Worm (Caenorhabditis elegans): ENCODE data around the gene Y37E11B.10.

Y37E11B.10 gene

DNA sequence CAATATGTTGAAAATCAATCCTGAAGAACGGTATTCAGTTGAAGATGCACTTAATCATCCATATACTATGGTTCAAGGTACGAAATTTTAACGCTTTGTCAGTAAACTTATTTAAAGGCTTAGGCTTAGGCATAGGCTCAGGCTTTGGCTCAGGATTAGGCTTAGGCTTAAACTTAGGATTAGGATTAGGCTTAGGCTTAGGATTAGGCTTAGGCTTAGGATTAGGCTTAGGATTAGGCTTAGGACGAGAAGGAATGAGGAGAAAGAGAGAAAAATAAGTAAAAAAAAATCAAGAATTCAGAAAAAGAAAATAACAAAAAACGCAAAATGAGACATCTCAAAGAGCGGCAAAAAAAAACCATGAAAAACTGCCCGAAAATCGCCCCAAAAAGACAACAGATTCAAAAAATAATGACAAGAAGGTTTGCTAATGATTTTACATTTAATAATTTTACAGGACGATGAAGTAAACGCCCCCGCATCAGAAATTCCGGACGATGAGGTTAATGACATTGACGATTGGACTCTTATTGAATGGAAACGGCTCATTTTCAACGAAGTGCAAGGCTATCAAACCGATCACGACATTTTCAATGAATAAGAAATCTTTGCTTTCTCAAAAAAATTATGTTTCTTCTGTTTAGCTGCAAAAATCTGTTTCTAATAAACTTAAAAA lies 2.4 kb upstream of the Y37E11B.10 start:
- TF ChIP-seq ztf-6 (GFP tag; IDR thresholded peaks at IDR 0.05) (no peak), bed-1 (GFP tag; IDR thresholded peaks at IDR 0.05) (no peak), pbrm-1 (GFP tag; IDR thresholded peaks at IDR 0.05) (no peak), tlf-1 (GFP tag; optimal IDR thresholded peaks at IDR 0.05) (peak; percentile 44), F57C9.4 (tag; optimal IDR thresholded peaks at IDR 0.05) (no peak), egl-44 (GFP tag; IDR thresholded peaks at IDR 0.05) (no peak), Y95B8A.8 (GFP tag; IDR thresholded peaks at IDR 0.05) (no peak), madf-10 (tag; optimal IDR thresholded peaks at IDR 0.05) (peak; percentile 1), ceh-58 (GFP tag; IDR thresholded peaks at IDR 0.05) (no peak), cebp-1 (GFP tag; IDR thresholded peaks at IDR 0.05) (no peak), cebp-1 (tag; optimal IDR thresholded peaks at IDR 0.05) (peak; percentile 12), tbp1 (GFP tag; optimal IDR thresholded peaks at IDR 0.05) (no peak), lir-1 (GFP tag; conservative IDR thresholded peaks at IDR 0.05) (no peak), ZK185.1 (tag; optimal IDR thresholded peaks at IDR 0.05; ENCODE audit: poor library complexity, severe bottlenecking) (no peak), unc-62 (GFP tag; optimal IDR thresholded peaks at IDR 0.05) (no peak), mes-4 (tag; optimal IDR thresholded peaks at IDR 0.05) (no peak), lsy-27 (tag; optimal IDR thresholded peaks at IDR 0.05; ENCODE audit: borderline replicate concordance, insufficient read depth) (no peak), repo-1 (tag; optimal IDR thresholded peaks at IDR 0.05) (peak; percentile 68), ceh-40 (GFP tag; IDR thresholded peaks at IDR 0.05) (no peak), K12H6.12 (tag; optimal IDR thresholded peaks at IDR 0.05) (no peak), Y53G8AR.9 (GFP tag; conservative IDR thresholded peaks at IDR 0.05) (peak; percentile 31; the same call in 1 of the 2 replicates), pha-4 (tag; optimal IDR thresholded peaks at IDR 0.05) (no peak)

ce11 chrIV:3604104-3604503 lies 2.2 kb downstream of the Y37E11B.10 start:
- TF ChIP-seq zfh-2 (GFP tag; conservative IDR thresholded peaks at IDR 0.05) (peak; percentile 78), egrh-3 (GFP tag; IDR thresholded peaks at IDR 0.05) (peak; percentile 55; the same call in 1 of the 2 replicates), F22D6.2 (tag; optimal IDR thresholded peaks at IDR 0.05) (no peak), K11D2.4 (GFP tag; IDR thresholded peaks at IDR 0.05) (no peak), Y95B8A.8 (GFP tag; IDR thresholded peaks at IDR 0.05) (no peak), let-526 (GFP tag; IDR thresholded peaks at IDR 0.05) (no peak), F52B5.7 (tag; optimal IDR thresholded peaks at IDR 0.05) (no peak), dox-1 (GFP tag; IDR thresholded peaks at IDR 0.05) (peak; percentile 12; the same call in 1 of the 2 replicates)

- TF ChIP-seq rpc-1 (optimal IDR thresholded peaks at IDR 0.05) (no peak), rpc-1 (tag; optimal IDR thresholded peaks at IDR 0.05) (no peak), T07F8.4 (tag; optimal IDR thresholded peaks at IDR 0.05) (no peak), ekl-4 (GFP tag; IDR thresholded peaks at IDR 0.05) (no peak), tbx-9 (tag; optimal IDR thresholded peaks at IDR 0.05; ENCODE audit: borderline replicate concordance) (no peak), ztf-22 (GFP tag; optimal IDR thresholded peaks at IDR 0.05) (no peak), egrh-3 (GFP tag; IDR thresholded peaks at IDR 0.05) (peak; percentile 23; the same call in 1 of the 2 replicates), atf-7 (tag; optimal IDR thresholded peaks at IDR 0.05) (no peak), B0336.3 (GFP tag; IDR thresholded peaks at IDR 0.05) (no peak), bed-2 (GFP tag; IDR thresholded peaks at IDR 0.05) (no peak), zfh-2 (GFP tag; conservative IDR thresholded peaks at IDR 0.05) (peak; percentile 72), akir-1 (GFP tag; optimal IDR thresholded peaks at IDR 0.05) (no peak), him-1 (tag; optimal IDR thresholded peaks at IDR 0.05) (no peak), ceh-58 (GFP tag; IDR thresholded peaks at IDR 0.05) (no peak), unc-130 (GFP tag; optimal IDR thresholded peaks at IDR 0.05) (no peak)
These were observed 4.4 kb downstream of the Y37E11B.10 start for ce11 chrIV:3601846-3602245.

All from whole organism, young adult.